Worm (Caenorhabditis elegans) whole organism, midembryonic: ENCODE measurements around the gene T23E7.6.

Experiments
- T22C8.4 ChIP-seq: fragments of 200-800 bp; sonication (Bioruptor generic); IDR thresholded peaks from 2 replicates; pipeline ENCODE4 v1.3.6; 2022; ENCODE audit warnings: missing genetic modification characterization, missing compliant biosample characterization
- flt-1 ChIP-seq: fragments of 200-800 bp; sonication (Bioruptor generic); IDR thresholded peaks from 2 replicates; pipeline ENCODE4 v1.3.6; 2022; ENCODE audit warnings: missing genetic modification characterization, missing compliant biosample characterization
- klf-2 ChIP-seq: fragments of 200-800 bp; sonication (Bioruptor generic); conservative IDR thresholded peaks from 2 replicates; pipeline ENCODE4 v1.3.6; 2022; ENCODE audit warnings: missing genetic modification reagents, missing genetic modification characterization, missing compliant biosample characterization
- ref-1 ChIP-seq: fragments of 200-800 bp; sonication (Bioruptor generic); conservative IDR thresholded peaks from 2 replicates; pipeline ENCODE4 v1.3.6; 2022; ENCODE audit warnings: missing genetic modification reagents, missing genetic modification characterization, missing compliant biosample characterization
- tab-1 ChIP-seq: fragments of 200-800 bp; sonication (Bioruptor generic); IDR thresholded peaks from 2 replicates; pipeline ENCODE4 v1.3.6; 2022; ENCODE audit warnings: missing genetic modification characterization, missing compliant biosample characterization

DNA sequence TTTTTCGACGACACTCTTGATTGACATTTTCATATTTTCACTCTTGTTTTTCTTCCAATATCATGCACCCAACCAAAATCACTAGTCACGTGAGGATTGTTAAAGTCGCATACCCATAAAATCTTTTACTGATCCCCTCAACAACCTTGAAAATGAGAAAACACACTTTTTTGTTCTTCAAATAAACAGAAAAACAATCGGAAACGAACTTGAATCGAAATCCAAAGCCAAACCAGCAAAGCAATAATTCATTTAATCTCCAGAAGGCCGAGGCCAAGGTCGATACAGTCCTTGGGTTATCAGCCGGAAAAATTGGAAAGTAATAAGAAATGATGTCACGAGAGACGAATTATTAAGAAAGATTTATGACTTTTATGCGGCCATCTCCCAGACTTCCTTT lies 40.8 kb downstream of the T23E7.6 start:
- TF ChIP-seq ref-1 (GFP tag; lab: Robert Waterston, UW) = no peak
- TF ChIP-seq klf-2 (GFP tag; lab: Robert Waterston, UW) = no peak
- no peak for TF ChIP-seq flt-1 (GFP tag; lab: Robert Waterston, UW)
- TF ChIP-seq tab-1 = no peak
- no peak for TF ChIP-seq T22C8.4 (GFP tag; lab: Robert Waterston, UW)
